Worm (Caenorhabditis elegans): ENCODE measurements around the gene pha-2.

pha-2 gene

ce11 chrX:608392-608791, 28.4 kb downstream of the pha-2 start, which contains the start of gene F13C5.5:
F13C5.5 (minus strand) TSS chrX:608492.
- no peak for TF ChIP-seq madf-2 (tag; optimal IDR thresholded peaks at IDR 0.05)
- TF ChIP-seq eyg-1 (tag; optimal IDR thresholded peaks at IDR 0.05): no peak
- TF ChIP-seq unc-3 (GFP tag; conservative IDR thresholded peaks at IDR 0.05): no peak
- TF ChIP-seq unc-3 (tag; optimal IDR thresholded peaks at IDR 0.05): no peak
- TF ChIP-seq ceh-34 (tag; optimal IDR thresholded peaks at IDR 0.05): no peak
- no peak for TF ChIP-seq ceh-14 (tag; optimal IDR thresholded peaks at IDR 0.05)
- no peak for TF ChIP-seq syd-9 (tag; optimal IDR thresholded peaks at IDR 0.05)
- no peak for TF ChIP-seq pros-1 (tag; optimal IDR thresholded peaks at IDR 0.05)
- TF ChIP-seq unc-42 (tag; optimal IDR thresholded peaks at IDR 0.05): no peak
- no peak for TF ChIP-seq lin-11 (tag; optimal IDR thresholded peaks at IDR 0.05)
- no peak for TF ChIP-seq dve-1 (tag; optimal IDR thresholded peaks at IDR 0.05)
- no peak for TF ChIP-seq ttx-3 (tag; optimal IDR thresholded peaks at IDR 0.05)
- TF ChIP-seq hlh-6 (tag; optimal IDR thresholded peaks at IDR 0.05): no peak
- TF ChIP-seq mec-3 (tag; optimal IDR thresholded peaks at IDR 0.05; ENCODE audit: borderline replicate concordance): no peak

ce11 chrX:601860-602259, 34.9 kb downstream of the pha-2 start, which contains the start of gene F13C5.1:
F13C5.1 (plus strand) TSS chrX:602160.
- TF ChIP-seq ref-2 (tag; optimal IDR thresholded peaks at IDR 0.05) (no peak), mec-3 (tag; optimal IDR thresholded peaks at IDR 0.05; ENCODE audit: borderline replicate concordance) (no peak), C08G9.2 (tag; optimal IDR thresholded peaks at IDR 0.05) (no peak), madf-2 (tag; optimal IDR thresholded peaks at IDR 0.05) (no peak), ttx-3 (tag; optimal IDR thresholded peaks at IDR 0.05) (no peak), pha-4 (tag; optimal IDR thresholded peaks at IDR 0.05) (no peak), ceh-18 (tag; optimal IDR thresholded peaks at IDR 0.05) (no peak), odd-2 (tag; optimal IDR thresholded peaks at IDR 0.05) (no peak), ceh-31 (tag; optimal IDR thresholded peaks at IDR 0.05) (no peak), unc-86 (tag; optimal IDR thresholded peaks at IDR 0.05) (no peak), K02D7.2 (tag; optimal IDR thresholded peaks at IDR 0.05) (no peak), nfya-1 (tag; optimal IDR thresholded peaks at IDR 0.05) (no peak), pqm-1 (tag; optimal IDR thresholded peaks at IDR 0.05) (no peak), F13H6.1 (tag; optimal IDR thresholded peaks at IDR 0.05) (no peak), hlh-15 (tag; optimal IDR thresholded peaks at IDR 0.05) (no peak)

- TF ChIP-seq fkh-10 (GFP tag; optimal IDR thresholded peaks at IDR 0.05) (peak; percentile 7), zip-5 (tag; optimal IDR thresholded peaks at IDR 0.05) (no peak), madf-2 (tag; optimal IDR thresholded peaks at IDR 0.05) (no peak), ahr-1 (tag; optimal IDR thresholded peaks at IDR 0.05) (no peak), ceh-34 (tag; optimal IDR thresholded peaks at IDR 0.05) (peak; percentile 46), K09A11.1 (tag; optimal IDR thresholded peaks at IDR 0.05; ENCODE audit: insufficient read depth) (no peak), ref-2 (tag; optimal IDR thresholded peaks at IDR 0.05) (peak; percentile 40), lin-11 (tag; optimal IDR thresholded peaks at IDR 0.05) (no peak), hlh-15 (tag; optimal IDR thresholded peaks at IDR 0.05) (no peak), gmeb-2 (tag; optimal IDR thresholded peaks at IDR 0.05) (no peak), C08G9.2 (tag; optimal IDR thresholded peaks at IDR 0.05) (no peak), ceh-6 (GFP tag; optimal IDR thresholded peaks at IDR 0.05) (no peak), ceh-24 (tag; optimal IDR thresholded peaks at IDR 0.05) (no peak), fkh-6 (tag; optimal IDR thresholded peaks at IDR 0.05) (peak; percentile 1), syd-9 (tag; optimal IDR thresholded peaks at IDR 0.05) (peak; percentile 43), nfya-1 (tag; optimal IDR thresholded peaks at IDR 0.05) (peak; percentile 37), F13H6.1 (tag; optimal IDR thresholded peaks at IDR 0.05) (no peak), pros-1 (tag; optimal IDR thresholded peaks at IDR 0.05) (no peak), tbx-2 (tag; optimal IDR thresholded peaks at IDR 0.05) (peak; percentile 68), ceh-18 (tag; optimal IDR thresholded peaks at IDR 0.05) (peak; percentile 25), ceh-19 (GFP tag; optimal IDR thresholded peaks at IDR 0.05) (peak; percentile 61), unc-42 (tag; optimal IDR thresholded peaks at IDR 0.05) (peak; percentile 96), pqm-1 (tag; optimal IDR thresholded peaks at IDR 0.05) (no peak), npax-4 (tag; optimal IDR thresholded peaks at IDR 0.05) (no peak), T23F11.4 (GFP tag; optimal IDR thresholded peaks at IDR 0.05) (no peak), sdc-2 (tag; optimal IDR thresholded peaks at IDR 0.05) (peak; percentile 75), lim-6 (tag; optimal IDR thresholded peaks at IDR 0.05) (peak; percentile 53), dve-1 (tag; optimal IDR thresholded peaks at IDR 0.05) (no peak), ets-4 (tag; optimal IDR thresholded peaks at IDR 0.05) (no peak), hlh-30 (tag; optimal IDR thresholded peaks at IDR 0.05; ENCODE audit: insufficient read depth) (peak; percentile 81), hlh-6 (tag; optimal IDR thresholded peaks at IDR 0.05) (no peak), pha-4 (tag; optimal IDR thresholded peaks at IDR 0.05) (no peak), mec-3 (tag; optimal IDR thresholded peaks at IDR 0.05; ENCODE audit: borderline replicate concordance) (no peak), pat-9 (tag; optimal IDR thresholded peaks at IDR 0.05) (peak; percentile 26), ceh-31 (tag; optimal IDR thresholded peaks at IDR 0.05) (peak; percentile 78), nhr-11 (tag; optimal IDR thresholded peaks at IDR 0.05) (no peak), ceh-2 (tag; optimal IDR thresholded peaks at IDR 0.05) (peak; percentile 23), ceh-45 (GFP tag; IDR thresholded peaks at IDR 0.05) (no peak)
These were observed 35.4 kb downstream of the pha-2 start for ce11 chrX:601340-601757.
